Worm (Caenorhabditis elegans) whole organism, L1 larva: Measurements from ENCODE around the gene dpm-1.

Experiments
- C04F5.9 ChIP-seq: sonication (generic microtip); optimal IDR thresholded peaks from 2 replicates; lab custom pipeline; 2016; ENCODE audit warnings: missing genetic modification characterization, missing compliant biosample characterization
- C34B4.2 ChIP-seq: sonication (generic microtip); optimal IDR thresholded peaks from 2 replicates; lab custom pipeline; 2017; ENCODE audit warnings: mild to moderate bottlenecking, missing genetic modification characterization, missing compliant biosample characterization
- F16B12.6 ChIP-seq: fragments of 150-350 bp; optimal IDR thresholded peaks from 2 replicates; lab custom pipeline; 2014; ENCODE audit warnings: missing biosample characterization, missing genetic modification characterization
- aha-1 ChIP-seq: fragments of 150-350 bp; optimal IDR thresholded peaks from 2 replicates; lab custom pipeline; 2014; ENCODE audit warnings: missing biosample characterization, missing genetic modification characterization
- alr-1 ChIP-seq: fragments of 200-800 bp; sonication (Bioruptor generic); optimal IDR thresholded peaks from 2 replicates; lab custom pipeline; 2018; ENCODE audit warnings: borderline replicate concordance, mild to moderate bottlenecking, missing genetic modification characterization, missing compliant biosample characterization
- ceh-63 ChIP-seq: fragments of 200-800 bp; sonication (Bioruptor generic); optimal IDR thresholded peaks from 2 replicates; lab custom pipeline; 2018; ENCODE audit warnings: mild to moderate bottlenecking, missing genetic modification characterization, missing compliant biosample characterization
- ceh-88 ChIP-seq: fragments of 200-800 bp; sonication (Bioruptor generic); IDR thresholded peaks from 2 replicates; pipeline ENCODE4 v1.3.6; 2022; ENCODE audit warnings: missing genetic modification characterization, missing compliant biosample characterization
- ceh-90 ChIP-seq: sonication (generic microtip); optimal IDR thresholded peaks from 2 replicates; lab custom pipeline; 2016; ENCODE audit warnings: missing genetic modification characterization, missing compliant biosample characterization
- dpl-1 ChIP-seq, 3 experiments: fragments of 150-350 bp in 2 of 3; sonication (generic microtip) in 1 of 3; optimal IDR thresholded peaks; 2 replicates each; lab custom pipeline; 2014 to 2017; ENCODE audit warnings: missing biosample characterization in 3 of 3, missing genetic modification characterization in 3 of 3, missing genetic modification reagents in 3 of 3
- efl-1 ChIP-seq, 4 experiments: fragments of 150-350 bp; optimal IDR thresholded peaks in 3 of 4; peaks in 1 of 4; 1 replicate in 1 of 4; 2 replicates in 3 of 4; lab custom pipeline; 2014; ENCODE audit warnings: missing biosample characterization in 2 of 4, missing genetic modification characterization in 2 of 4, missing genetic modification reagents in 2 of 4
- egl-13 ChIP-seq: sonication (generic microtip); optimal IDR thresholded peaks from 2 replicates; lab custom pipeline; 2016; ENCODE audit warnings: missing genotype, missing genetic modification reagents, missing genetic modification characterization, missing compliant biosample characterization
- egl-27 ChIP-seq, 2 experiments: fragments of 150-350 bp in 1 of 2; sonication (generic microtip); optimal IDR thresholded peaks; 3 replicates each; lab custom pipeline; 2017 to 2018; ENCODE audit warnings: missing biosample characterization in 2 of 2, missing genetic modification characterization in 2 of 2, missing genetic modification reagents in 2 of 2
- elt-2 ChIP-seq: sonication (generic microtip); optimal IDR thresholded peaks from 2 replicates; lab custom pipeline; 2016; ENCODE audit warnings: missing genetic modification characterization, mild to moderate bottlenecking, inconsistent platforms, missing compliant biosample characterization, missing genetic modification reagents
- elt-3 ChIP-seq, 6 experiments: fragments of 150-350 bp in 1 of 6; sonication (generic microtip); optimal IDR thresholded peaks; 2 replicates each; lab custom pipeline; 2017 to 2018; ENCODE audit warnings: missing biosample characterization in 6 of 6, missing genetic modification characterization in 6 of 6, inconsistent platforms in 1 of 6
- ets-5 ChIP-seq: fragments of 200-800 bp; sonication (Bioruptor generic); IDR thresholded peaks from 2 replicates; pipeline ENCODE4 v1.3.6; 2022; ENCODE audit warnings: missing genetic modification characterization, missing compliant biosample characterization
- fkh-10 ChIP-seq: sonication (generic microtip); optimal IDR thresholded peaks from 2 replicates; lab custom pipeline; 2017; ENCODE audit warnings: missing biosample characterization, missing genetic modification reagents, missing genetic modification characterization
- fkh-8 ChIP-seq: sonication (generic microtip); optimal IDR thresholded peaks from 2 replicates; lab custom pipeline; 2016; ENCODE audit warnings: mild to moderate bottlenecking, missing genetic modification characterization, missing compliant biosample characterization
- fos-1 ChIP-seq: fragments of 150-350 bp; optimal IDR thresholded peaks from 2 replicates; lab custom pipeline; 2014; ENCODE audit warnings: missing biosample characterization, missing genetic modification characterization
- grh-1 ChIP-seq: fragments of 200-800 bp; sonication (Bioruptor generic); IDR thresholded peaks from 2 replicates; pipeline ENCODE4 v1.3.6; 2022; ENCODE audit warnings: missing genetic modification reagents, missing genetic modification characterization, missing compliant biosample characterization
- irx-1 ChIP-seq: sonication (generic microtip); optimal IDR thresholded peaks from 2 replicates; lab custom pipeline; 2016; ENCODE audit warnings: missing genetic modification characterization, missing compliant biosample characterization
- isw-1 ChIP-seq: fragments of 200-800 bp; sonication (Bioruptor generic); IDR thresholded peaks from 2 replicates; pipeline ENCODE4 v1.3.6; 2022; ENCODE audit warnings: missing genetic modification characterization, missing compliant biosample characterization
- jun-1 ChIP-seq: fragments of 150-350 bp; optimal IDR thresholded peaks from 2 replicates; lab custom pipeline; 2014; ENCODE audit warnings: missing biosample characterization, missing genetic modification reagents, missing genetic modification characterization
- lin-13 ChIP-seq: fragments of 150-350 bp; optimal IDR thresholded peaks from 2 replicates; lab custom pipeline; 2014; ENCODE audit warnings: missing biosample characterization, missing genetic modification reagents, missing genetic modification characterization
- lin-14 ChIP-seq: fragments of 200-800 bp; sonication (Bioruptor generic); optimal IDR thresholded peaks from 2 replicates; lab custom pipeline; 2018; ENCODE audit warnings: mild to moderate bottlenecking, missing genetic modification characterization, moderate library complexity, missing compliant biosample characterization
- lin-39 ChIP-seq: fragments of 150-350 bp; optimal IDR thresholded peaks from 2 replicates; lab custom pipeline; 2014; ENCODE audit warnings: missing biosample characterization, missing genetic modification reagents, missing genetic modification characterization
- lsy-2 ChIP-seq, 2 experiments: fragments of 150-350 bp; optimal IDR thresholded peaks; 2 replicates each; lab custom pipeline; 2014; ENCODE audit warnings: missing biosample characterization in 2 of 2, missing genetic modification characterization in 2 of 2
- mab-9 ChIP-seq: fragments of 200-800 bp; sonication (Bioruptor generic); IDR thresholded peaks from 2 replicates; pipeline ENCODE4 v1.3.6; 2022; ENCODE audit warnings: missing genetic modification reagents, missing genetic modification characterization, missing compliant biosample characterization
- mdl-1 ChIP-seq, 2 experiments: fragments of 150-350 bp; optimal IDR thresholded peaks; 2 replicates each; lab custom pipeline; 2014 to 2017; ENCODE audit warnings: missing biosample characterization in 2 of 2, missing genetic modification characterization in 2 of 2, inconsistent platforms in 1 of 2
- nhr-20 ChIP-seq: sonication (generic microtip); optimal IDR thresholded peaks from 2 replicates; lab custom pipeline; 2016; ENCODE audit warnings: mild to moderate bottlenecking, missing genetic modification characterization, missing compliant biosample characterization
- nhr-76 ChIP-seq: sonication (generic microtip); optimal IDR thresholded peaks from 2 replicates; lab custom pipeline; 2017; ENCODE audit warnings: missing biosample characterization, missing genetic modification characterization
- nhr-84 ChIP-seq: sonication (generic microtip); optimal IDR thresholded peaks from 2 replicates; lab custom pipeline; 2017; ENCODE audit warnings: missing biosample characterization, missing genetic modification characterization
- nhr-85 ChIP-seq: sonication (generic microtip); peaks from one replicate; lab custom pipeline; 2016; ENCODE audit warnings: missing genetic modification characterization, inconsistent platforms, missing compliant biosample characterization
- pag-3 ChIP-seq: sonication (generic microtip); optimal IDR thresholded peaks from 2 replicates; lab custom pipeline; 2017; ENCODE audit warnings: missing genetic modification characterization, mild to moderate bottlenecking, missing compliant biosample characterization, antibody characterized with exemption, borderline replicate concordance; ENCODE audit not compliant: insufficient read depth
- pax-3 ChIP-seq: fragments of 200-800 bp; sonication (Bioruptor generic); optimal IDR thresholded peaks from 2 replicates; lab custom pipeline; 2018; ENCODE audit warnings: mild to moderate bottlenecking, missing genetic modification characterization, moderate library complexity, missing compliant biosample characterization
- pqm-1 ChIP-seq: sonication (generic microtip); optimal IDR thresholded peaks from 3 replicates; lab custom pipeline; 2017; ENCODE audit warnings: missing biosample characterization, missing genetic modification characterization
- rnt-1 ChIP-seq: sonication (generic microtip); optimal IDR thresholded peaks from 2 replicates; lab custom pipeline; 2016; ENCODE audit warnings: mild to moderate bottlenecking, missing genetic modification characterization, moderate library complexity, missing compliant biosample characterization
- skn-1 ChIP-seq: fragments of 150-350 bp; optimal IDR thresholded peaks from 2 replicates; lab custom pipeline; 2014; ENCODE audit warnings: missing biosample characterization, missing genetic modification characterization
- snpc-4 ChIP-seq: fragments of 150-350 bp; optimal IDR thresholded peaks from 2 replicates; lab custom pipeline; 2014; ENCODE audit warnings: missing biosample characterization, missing genetic modification characterization
- sptf-1 ChIP-seq: fragments of 150-350 bp; optimal IDR thresholded peaks from 2 replicates; lab custom pipeline; 2014; ENCODE audit warnings: missing biosample characterization, missing genetic modification characterization
- swsn-7 ChIP-seq: sonication (generic microtip); optimal IDR thresholded peaks from 2 replicates; lab custom pipeline; 2016; ENCODE audit warnings: missing genetic modification characterization, missing compliant biosample characterization
- tbx-2 ChIP-seq: sonication (generic microtip); optimal IDR thresholded peaks from 2 replicates; lab custom pipeline; 2016; ENCODE audit warnings: missing genetic modification characterization, missing compliant biosample characterization
- unc-30 ChIP-seq: sonication (generic microtip); optimal IDR thresholded peaks from 2 replicates; lab custom pipeline; 2017; ENCODE audit warnings: missing biosample characterization, missing genetic modification characterization
- unc-86 ChIP-seq: sonication (generic microtip); optimal IDR thresholded peaks from 2 replicates; lab custom pipeline; 2016; ENCODE audit warnings: missing genetic modification characterization, missing compliant biosample characterization
- vab-15 ChIP-seq: sonication (generic microtip); optimal IDR thresholded peaks from 2 replicates; lab custom pipeline; 2017; ENCODE audit warnings: missing genotype, mild to moderate bottlenecking, missing genetic modification characterization, missing compliant biosample characterization
- xbp-1 ChIP-seq: sonication (generic microtip); optimal IDR thresholded peaks from 2 replicates; lab custom pipeline; 2016; ENCODE audit warnings: missing genetic modification characterization, missing compliant biosample characterization
- zag-1 ChIP-seq: fragments of 150-350 bp; optimal IDR thresholded peaks from 2 replicates; lab custom pipeline; 2014; ENCODE audit warnings: missing biosample characterization, missing genetic modification characterization
- zip-4 ChIP-seq: fragments of 200-800 bp; sonication (Bioruptor generic); optimal IDR thresholded peaks from 2 replicates; lab custom pipeline; 2018; ENCODE audit warnings: mild to moderate bottlenecking, missing genetic modification characterization, moderate library complexity, missing compliant biosample characterization
- ztf-4 ChIP-seq: fragments of 150-350 bp; optimal IDR thresholded peaks from 2 replicates; lab custom pipeline; 2014; ENCODE audit warnings: missing biosample characterization, missing genetic modification characterization

The dpm-1 gene

ce11 chrIV:443622-444021 is 1.9 kb upstream of the dpm-1 start, which contains the start of gene mrpl-55 (continued):
- TF ChIP-seq snpc-4 (tag; lab: Kevin White, UChicago) (peak; percentile 79), nhr-76 (tag; lab: Kevin White, UChicago) (no peak), unc-86 (tag; lab: Kevin White, UChicago) (peak; percentile 88), elt-3 (tag; optimal IDR thresholded peaks at IDR 0.05; lab: Kevin White, UChicago) (peak in 4 of 6 experiments; percentile 19 to 98 (median 64)), ceh-63 (GFP tag; lab: Kevin White, UChicago) (no peak), pqm-1 (tag; lab: Kevin White, UChicago) (no peak), F16B12.6 (tag; lab: Kevin White, UChicago) (peak; percentile 73), skn-1 (tag; lab: Kevin White, UChicago) (peak; percentile 88), zip-4 (GFP tag; lab: Kevin White, UChicago) (peak; percentile 66), fos-1 (peak; percentile 71), C04F5.9 (tag; lab: Kevin White, UChicago) (peak; percentile 82), pax-3 (peak; percentile 88), grh-1 (GFP tag; lab: Robert Waterston, UW) (peak; percentile 76), mdl-1 (tag; optimal IDR thresholded peaks at IDR 0.05; lab: Kevin White, UChicago) (peak in 1 of 2 experiments; percentile 78), nhr-20 (tag; lab: Kevin White, UChicago) (peak; percentile 91), irx-1 (tag; lab: Kevin White, UChicago) (peak; percentile 88), zag-1 (tag; lab: Kevin White, UChicago) (no peak), sptf-1 (tag; lab: Kevin White, UChicago) (no peak), ets-5 (GFP tag; lab: Robert Waterston, UW) (no peak), egl-27 (tag; optimal IDR thresholded peaks at IDR 0.05; lab: Kevin White, UChicago) (peak; percentile 37), egl-13 (peak; percentile 74), nhr-84 (no peak), nhr-85 (tag; lab: Kevin White, UChicago) (peak; percentile 94), mab-9 (GFP tag; lab: Robert Waterston, UW) (peak; percentile 75), dpl-1 (GFP tag; optimal IDR thresholded peaks at IDR 0.05; lab: Kevin White, UChicago) (peak; percentile 94 to 97 (median 96)), swsn-7 (tag; lab: Kevin White, UChicago) (peak; percentile 89), elt-2 (tag; lab: Kevin White, UChicago) (peak; percentile 55), xbp-1 (tag; lab: Kevin White, UChicago) (peak; percentile 95), lin-13 (peak; percentile 88), rnt-1 (tag; lab: Kevin White, UChicago) (peak; percentile 93), isw-1 (peak; percentile 86), ztf-4 (tag; lab: Kevin White, UChicago) (peak; percentile 82)
- TF ChIP-seq, all 84 proteins: peak for 63

- TF ChIP-seq nhr-84 (no peak), jun-1 (tag; lab: Kevin White, UChicago) (no peak), irx-1 (tag; lab: Kevin White, UChicago) (no peak), zag-1 (tag; lab: Kevin White, UChicago) (no peak), dpl-1 (GFP tag; optimal IDR thresholded peaks at IDR 0.05; lab: Kevin White, UChicago) (no peak), pax-3 (no peak), C34B4.2 (tag; lab: Kevin White, UChicago) (no peak), tbx-2 (tag; lab: Kevin White, UChicago) (no peak), ceh-90 (no peak), elt-3 (tag; optimal IDR thresholded peaks at IDR 0.05; lab: Kevin White, UChicago) (no peak), fkh-10 (GFP tag; lab: Kevin White, UChicago) (no peak)
These were observed 9.3 kb downstream of the dpm-1 start, which contains the start of the genes Y66H1A.8 and M04G7.5 for ce11 chrIV:454816-455215. Y66H1A.8 (minus strand) TSS chrIV:454916. M04G7.5 (plus strand) TSS chrIV:455073.

- TF ChIP-seq efl-1 (optimal IDR thresholded peaks at IDR 0.05; lab: Kevin White, UChicago), result no peak
- no peak for TF ChIP-seq efl-1 (GFP tag; optimal IDR thresholded peaks at IDR 0.05 in 1 of 2; lab: Kevin White, UChicago)
- TF ChIP-seq aha-1 (tag; lab: Kevin White, UChicago), result no peak
- no peak for TF ChIP-seq unc-30 (tag; lab: Kevin White, UChicago)
- no peak for TF ChIP-seq nhr-20 (tag; lab: Kevin White, UChicago)
- no peak for TF ChIP-seq lin-39 (tag; lab: Kevin White, UChicago)
- no peak for TF ChIP-seq fkh-8 (tag; lab: Kevin White, UChicago)
- no peak for TF ChIP-seq alr-1 (tag; lab: Kevin White, UChicago)
- no peak for TF ChIP-seq ztf-4 (tag; lab: Kevin White, UChicago)
- TF ChIP-seq lin-14 (GFP tag; lab: Kevin White, UChicago), result no peak
- TF ChIP-seq mdl-1 (tag; optimal IDR thresholded peaks at IDR 0.05; lab: Kevin White, UChicago), result no peak
- no peak for TF ChIP-seq nhr-76 (tag; lab: Kevin White, UChicago)
- TF ChIP-seq lsy-2 (tag; optimal IDR thresholded peaks at IDR 0.05; lab: Kevin White, UChicago), result no peak
- no peak for TF ChIP-seq vab-15 (tag; lab: Kevin White, UChicago)
- TF ChIP-seq pag-3 (tag; lab: Kevin White, UChicago), result no peak
- no peak for TF ChIP-seq elt-3 (tag; optimal IDR thresholded peaks at IDR 0.05; lab: Kevin White, UChicago)
- TF ChIP-seq nhr-84, result no peak
- TF ChIP-seq ceh-88, result no peak
These were observed 10.0 kb downstream of the dpm-1 start, which contains the start of gene M04G7.1 for ce11 chrIV:455484-455883. M04G7.1 (plus strand) TSS chrIV:455784.
